Worm (Caenorhabditis elegans): ENCODE results near the gene lin-7.
"Not testable (repeated sequence)": the region's sequence is repeated elsewhere in the genome, so short reads cannot be mapped to it uniquely, and the experiment has no call there.

Gene lin-7

ce11 chrII:14346243-14346642, 3.0 kb downstream of the lin-7 start, which contains the start of gene Y54G11A.9:
Y54G11A.9 (minus strand) TSS chrII:14346438.
- not testable (repeated sequence) for TF ChIP-seq unc-62 (GFP tag; optimal IDR thresholded peaks at IDR 0.05)

DNA sequence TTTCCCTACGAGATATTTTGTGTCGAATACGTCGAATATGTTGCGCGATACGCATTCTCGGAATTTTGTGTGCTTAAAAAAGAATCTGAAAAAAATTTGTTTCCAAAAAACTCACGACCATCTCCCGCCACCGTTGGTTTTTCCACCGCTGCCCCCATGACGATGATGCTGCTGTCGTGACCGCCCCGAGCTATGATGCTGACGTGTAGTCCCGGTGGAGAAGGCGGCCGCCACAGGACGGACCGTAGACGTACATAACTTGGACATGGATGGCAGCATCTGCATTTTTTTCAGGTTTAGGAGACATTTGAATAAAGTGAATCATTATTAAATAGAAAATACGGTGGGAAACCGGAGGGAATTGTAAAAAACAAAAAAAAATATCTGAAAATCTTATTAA, 5.0 kb downstream of the lin-7 start, which contains the start of gene ddl-3:
TSS of gene ddl-3 (minus strand) at position 289 of the 400 bp plus-strand sequence.
- TF ChIP-seq unc-62 (GFP tag; optimal IDR thresholded peaks at IDR 0.05), result not testable (repeated sequence)

DNA sequence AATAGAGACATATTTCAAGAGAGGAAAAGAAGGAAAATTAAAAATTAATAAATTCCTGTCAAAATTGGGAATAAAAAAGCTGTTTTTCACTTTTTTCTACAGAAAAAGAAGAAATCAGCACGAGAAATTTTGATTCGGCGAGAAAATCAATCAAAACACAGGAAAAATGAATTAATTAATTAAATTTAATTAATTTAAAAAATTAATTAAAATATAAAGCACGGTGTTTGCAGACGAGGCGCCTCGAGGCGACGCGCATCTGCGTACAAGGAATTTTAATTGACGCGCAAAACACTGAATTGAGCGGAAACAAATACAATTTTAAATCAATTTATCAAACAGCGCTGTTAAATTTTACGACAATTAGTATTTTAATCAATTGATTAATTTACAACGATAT, 28.0 kb downstream of the lin-7 start:
- TF ChIP-seq unc-62 (GFP tag; optimal IDR thresholded peaks at IDR 0.05), result no peak

- TF ChIP-seq unc-62 (GFP tag; optimal IDR thresholded peaks at IDR 0.05), result no peak
Observed at ce11 chrII:14319227-14319626, 30.0 kb downstream of the lin-7 start.

- no peak for TF ChIP-seq unc-62 (GFP tag; optimal IDR thresholded peaks at IDR 0.05)
Observed at ce11 chrII:14318027-14318426, 31.2 kb downstream of the lin-7 start, which contains the start of gene Y54G11A.14. Y54G11A.14 (plus strand) TSS chrII:14318158.

DNA sequence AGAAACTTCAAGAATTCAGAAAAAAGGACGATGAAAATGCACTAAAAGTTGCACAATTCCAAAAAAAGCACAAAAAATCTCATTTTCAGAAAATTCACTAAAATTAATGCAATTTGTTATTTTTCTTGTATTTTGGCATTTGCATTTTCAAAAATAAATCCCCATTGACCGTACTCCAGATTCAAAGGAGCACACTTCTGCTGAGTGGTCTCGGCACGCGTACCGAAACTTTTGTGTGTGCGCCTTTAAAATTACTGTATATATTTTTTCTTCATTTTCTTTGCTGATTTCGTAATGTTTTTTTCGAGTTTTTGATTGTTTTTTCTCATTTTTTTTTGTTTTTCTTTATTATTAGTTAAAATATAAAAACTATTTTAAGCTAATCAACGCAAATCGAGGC, 37.0 kb downstream of the lin-7 start:
- no peak for TF ChIP-seq unc-62 (GFP tag; optimal IDR thresholded peaks at IDR 0.05)

DNA sequence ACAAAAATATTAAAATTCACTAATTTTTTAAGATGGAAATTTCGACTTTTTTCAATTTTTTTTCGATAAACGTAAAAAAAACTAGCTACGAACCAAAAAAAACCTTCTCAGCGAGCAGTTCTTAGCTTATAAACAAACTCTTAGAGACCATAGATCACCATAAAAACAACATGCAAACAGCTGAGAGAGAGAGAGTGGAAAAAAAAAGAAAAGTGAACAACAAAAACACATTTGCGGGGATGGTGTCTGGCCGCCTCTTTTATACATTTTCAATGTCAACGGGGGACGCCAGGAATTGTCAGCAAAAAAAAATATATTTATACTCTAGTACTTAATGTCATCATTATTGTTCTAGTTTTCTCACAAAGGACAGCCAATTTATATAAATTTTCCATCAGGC, 37.7 kb downstream of the lin-7 start:
- no peak for TF ChIP-seq unc-62 (GFP tag; optimal IDR thresholded peaks at IDR 0.05)

DNA sequence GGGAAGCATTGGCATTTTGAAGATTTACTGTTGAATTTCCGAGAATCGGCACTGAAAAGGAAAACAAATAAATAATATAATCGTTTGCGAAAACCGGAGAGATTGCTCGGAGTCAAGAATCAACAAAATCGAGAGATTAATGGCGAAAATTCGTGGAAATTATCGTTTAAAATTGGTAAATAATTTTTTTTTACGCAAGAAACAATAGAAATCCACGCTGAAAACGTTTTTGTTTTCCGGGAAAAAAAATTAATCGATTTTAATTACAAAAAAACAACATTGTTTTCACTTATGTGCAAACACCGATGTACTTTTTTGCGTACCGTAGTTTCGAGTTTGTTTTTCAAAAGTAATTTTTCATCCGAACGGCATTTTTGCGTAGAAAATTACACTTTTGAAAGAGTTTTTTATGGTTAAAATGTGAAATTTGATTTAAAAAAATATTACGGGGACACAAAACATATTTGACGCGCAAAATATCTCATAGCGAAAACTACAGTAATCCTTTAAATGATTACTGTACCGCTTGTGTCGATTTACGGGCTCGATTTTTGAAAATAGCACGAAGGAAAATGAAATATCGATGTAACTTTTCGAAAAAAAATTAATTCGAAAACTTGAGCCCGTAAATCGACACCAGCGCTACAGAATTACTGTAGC, 38.3 kb downstream of the lin-7 start, which contains the start of gene ctl-3:
TSS of gene ctl-3 (minus strand) at position 51 of the 660 bp plus-strand sequence.
- no peak for TF ChIP-seq unc-62 (GFP tag; optimal IDR thresholded peaks at IDR 0.05)

DNA sequence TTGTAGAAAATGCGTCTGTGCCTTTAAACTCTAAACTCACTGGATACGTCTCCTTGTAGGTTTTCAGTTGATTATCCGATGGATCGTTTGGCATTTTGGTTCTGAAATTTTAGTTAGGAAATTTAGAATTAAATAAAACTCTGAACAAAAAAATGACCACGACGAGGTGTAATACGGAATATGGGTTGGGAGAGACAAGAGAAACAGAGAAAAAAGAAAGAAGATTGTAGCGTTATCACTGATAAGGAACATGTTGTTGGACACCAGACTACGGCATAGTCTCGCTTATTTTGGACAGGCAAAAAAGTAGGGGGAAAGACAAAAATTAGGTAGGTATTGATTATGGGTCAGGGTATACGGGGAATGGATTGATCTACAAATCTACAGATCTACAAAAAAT, 43.0 kb downstream of the lin-7 start, which contains the start of gene ctl-1:
TSS of gene ctl-1 (minus strand) at position 101 of the 400 bp plus-strand sequence.
- not testable (repeated sequence) for TF ChIP-seq unc-62 (GFP tag; optimal IDR thresholded peaks at IDR 0.05)

DNA sequence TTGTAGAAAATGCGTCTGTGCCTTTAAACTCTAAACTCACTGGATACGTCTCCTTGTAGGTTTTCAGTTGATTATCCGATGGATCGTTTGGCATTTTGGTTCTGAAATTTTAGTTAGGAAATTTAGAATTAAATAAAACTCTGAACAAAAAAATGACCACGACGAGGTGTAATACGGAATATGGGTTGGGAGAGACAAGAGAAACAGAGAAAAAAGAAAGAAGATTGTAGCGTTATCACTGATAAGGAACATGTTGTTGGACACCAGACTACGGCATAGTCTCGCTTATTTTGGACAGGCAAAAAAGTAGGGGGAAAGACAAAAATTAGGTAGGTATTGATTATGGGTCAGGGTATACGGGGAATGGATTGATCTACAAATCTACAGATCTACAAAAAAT, 47.3 kb downstream of the lin-7 start, which contains the start of gene ctl-2:
TSS of gene ctl-2 (minus strand) at position 101 of the 400 bp plus-strand sequence.
- TF ChIP-seq unc-62 (GFP tag; optimal IDR thresholded peaks at IDR 0.05), result not testable (repeated sequence)

- no peak for TF ChIP-seq unc-62 (GFP tag; optimal IDR thresholded peaks at IDR 0.05)
Observed at ce11 chrII:14299254-14299759, 49.9 kb downstream of the lin-7 start.

DNA sequence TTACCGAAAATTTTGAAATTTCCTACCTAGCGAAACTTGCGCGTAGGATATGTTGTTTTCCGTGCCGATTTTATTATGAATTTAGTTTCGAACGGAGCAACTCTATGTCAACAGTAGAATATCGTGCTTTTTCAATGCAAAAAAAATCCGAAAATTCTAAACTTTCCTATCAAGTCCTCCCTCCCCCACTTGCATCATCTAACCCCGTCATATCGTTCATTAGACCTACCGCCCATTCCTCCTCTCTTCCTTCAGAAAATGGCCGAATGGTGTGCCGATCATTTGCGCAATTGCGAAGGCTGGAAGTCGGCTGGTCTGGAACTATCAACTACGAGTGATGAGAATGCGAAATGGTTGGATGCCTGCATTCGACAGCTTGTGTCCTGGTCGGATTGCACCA, 52.2 kb downstream of the lin-7 start, which contains the start of gene Y54G11A.7:
TSS of gene Y54G11A.7 (plus strand) at position 256 of the 400 bp plus-strand sequence.
- TF ChIP-seq unc-62 (GFP tag; optimal IDR thresholded peaks at IDR 0.05), result not testable (repeated sequence)

ce11 chrII:14296320-14296719, 52.9 kb downstream of the lin-7 start:
- TF ChIP-seq unc-62 (GFP tag; optimal IDR thresholded peaks at IDR 0.05), result no peak

Measured in whole organism, dauer.